Worm (Caenorhabditis elegans) whole organism, young adult: Measurements from ENCODE around the gene nduf-9.
A peak's percentile ranks its signal among the peaks of the same experiment; 100 is the strongest.

Experiments used
- ceh-58 ChIP-seq: fragments of 200-800 bp; sonication (Bioruptor generic); IDR thresholded peaks from 2 replicates; pipeline ENCODE4 v1.3.6; 2022; ENCODE audit warnings: missing genetic modification characterization, missing compliant biosample characterization
- egrh-3 ChIP-seq: fragments of 200-800 bp; sonication (Bioruptor generic); IDR thresholded peaks from 2 replicates; pipeline ENCODE4 v1.3.6; 2022; ENCODE audit warnings: missing genetic modification reagents, missing genetic modification characterization, missing compliant biosample characterization
- xnd-1 ChIP-seq: sonication (generic microtip); optimal IDR thresholded peaks from 2 replicates; lab custom pipeline; 2016; ENCODE audit warnings: missing genotype, missing genetic modification reagents, missing genetic modification characterization, missing compliant biosample characterization
- ztf-18 ChIP-seq: sonication (generic microtip); optimal IDR thresholded peaks from 2 replicates; lab custom pipeline; 2016; ENCODE audit warnings: missing genotype, mild to moderate bottlenecking, missing genetic modification characterization, missing compliant biosample characterization

DNA sequence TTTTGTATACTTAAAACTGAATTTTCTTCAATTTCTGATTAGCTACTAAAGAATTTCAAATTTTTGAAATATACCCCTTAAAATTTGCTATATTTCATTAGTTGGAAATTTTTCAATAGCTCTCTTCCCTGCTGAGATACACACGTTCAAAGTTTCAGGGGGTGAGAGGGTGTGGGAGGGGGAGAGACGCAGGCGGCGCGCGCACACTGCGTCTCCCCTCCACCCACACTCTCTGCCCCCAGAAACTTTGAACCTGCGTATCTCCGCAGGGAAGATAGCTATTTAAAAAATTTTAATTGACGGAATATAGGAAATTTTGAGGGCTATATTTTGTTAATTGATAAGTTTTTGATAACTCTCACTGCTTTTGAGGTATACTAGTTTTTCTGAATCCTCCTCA is 25.7 kb downstream of the nduf-9 start:
- TF ChIP-seq xnd-1 (tag; lab: Kevin White, UChicago), result no peak
- TF ChIP-seq ceh-58 (GFP tag; lab: Robert Waterston, UW), result no peak
- 0 out of 2 replicates have a peak, but pooled peaks have one; percentile 17 for TF ChIP-seq egrh-3 (GFP tag; lab: Robert Waterston, UW)
- TF ChIP-seq ztf-18 (tag; lab: Kevin White, UChicago), result no peak
